Worm (Caenorhabditis elegans): ENCODE data around the gene abf-5.

DNA sequence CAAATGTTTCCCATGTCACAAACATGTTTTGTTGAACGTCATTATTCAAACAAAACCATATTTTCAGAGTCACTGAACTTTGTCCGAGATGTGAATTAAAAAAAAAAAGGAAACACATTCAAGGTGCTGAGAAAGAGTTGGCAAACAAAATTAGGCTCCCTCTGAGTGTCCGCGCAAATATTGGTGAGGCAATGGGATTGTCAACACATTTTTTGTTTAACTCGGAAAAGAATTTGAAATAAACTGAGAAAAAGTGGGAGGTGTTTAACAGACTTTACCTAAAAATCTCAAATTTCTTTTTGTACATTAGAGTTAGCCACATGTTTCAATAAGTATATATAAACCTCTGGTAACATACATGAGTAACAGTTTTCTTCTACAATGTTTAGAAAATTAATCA is 1.1 kb downstream of the abf-5 start, which contains the start of gene abf-6:
- no peak for TF ChIP-seq him-1 (tag; optimal IDR thresholded peaks at IDR 0.05)
- TF ChIP-seq W03F9.2 (tag; optimal IDR thresholded peaks at IDR 0.05): no peak
